Worm (Caenorhabditis elegans) whole organism, early embryonic: ENCODE results near the gene cox-6A.

Experiments
- B0310.2 ChIP-seq: sonication (generic microtip); optimal IDR thresholded peaks from 2 replicates; lab custom pipeline; 2016; ENCODE audit warnings: mild to moderate bottlenecking, missing genetic modification characterization, missing compliant biosample characterization
- F13C5.2 ChIP-seq: sonication (generic microtip); optimal IDR thresholded peaks from 2 replicates; lab custom pipeline; 2017; ENCODE audit warnings: mild to moderate bottlenecking, missing genetic modification characterization, inconsistent platforms, missing compliant biosample characterization
- aly-1 ChIP-seq: sonication (generic microtip); optimal IDR thresholded peaks from 2 replicates; lab custom pipeline; 2016; ENCODE audit warnings: missing genetic modification characterization, missing compliant biosample characterization
- ama-1 ChIP-seq: fragments of 150-350 bp; optimal IDR thresholded peaks from 2 replicates; lab custom pipeline; 2014
- ceh-13 ChIP-seq: fragments of 200-800 bp; sonication (Bioruptor generic); optimal IDR thresholded peaks from 2 replicates; lab custom pipeline; 2018; ENCODE audit warnings: mild to moderate bottlenecking, missing genetic modification characterization, missing compliant biosample characterization
- ceh-36 ChIP-seq: sonication (generic microtip); optimal IDR thresholded peaks from 2 replicates; lab custom pipeline; 2016; ENCODE audit warnings: missing genetic modification characterization, inconsistent platforms, missing compliant biosample characterization
- ets-7 ChIP-seq: sonication (generic microtip); optimal IDR thresholded peaks from 2 replicates; lab custom pipeline; 2016; ENCODE audit warnings: missing genotype, missing genetic modification characterization, missing compliant biosample characterization
- flt-1 ChIP-seq: fragments of 200-800 bp; sonication (Bioruptor generic); IDR thresholded peaks from 2 replicates; pipeline ENCODE4 v1.3.6; 2022; ENCODE audit warnings: missing genetic modification characterization, missing compliant biosample characterization
- hmbx-1 ChIP-seq: sonication (generic microtip); optimal IDR thresholded peaks from 2 replicates; lab custom pipeline; 2016; ENCODE audit warnings: mild to moderate bottlenecking, missing genetic modification characterization, missing compliant biosample characterization
- hmg-4 ChIP-seq: fragments of 200-800 bp; sonication (Bioruptor generic); optimal IDR thresholded peaks from 2 replicates; lab custom pipeline; 2018; ENCODE audit warnings: mild to moderate bottlenecking, missing genetic modification characterization, missing compliant biosample characterization
- hnd-1 ChIP-seq: sonication (generic microtip); optimal IDR thresholded peaks from 2 replicates; lab custom pipeline; 2016; ENCODE audit warnings: missing genetic modification characterization, missing compliant biosample characterization
- pes-1 ChIP-seq: fragments of 200-800 bp; sonication (Bioruptor generic); IDR thresholded peaks from 2 replicates; pipeline ENCODE4 v1.3.6; 2022; ENCODE audit warnings: missing genetic modification reagents, missing genetic modification characterization, missing compliant biosample characterization
- scrt-1 ChIP-seq: fragments of 200-800 bp; sonication (Bioruptor generic); IDR thresholded peaks from 2 replicates; pipeline ENCODE4 v1.3.6; 2022; ENCODE audit warnings: missing genetic modification characterization, missing compliant biosample characterization
- sea-1 ChIP-seq: fragments of 200-800 bp; sonication (Bioruptor generic); conservative IDR thresholded peaks from 2 replicates; pipeline ENCODE4 v1.3.6; 2022; ENCODE audit warnings: missing genetic modification characterization, missing compliant biosample characterization
- tbx-11 ChIP-seq: fragments of 200-800 bp; sonication (Bioruptor generic); IDR thresholded peaks from 2 replicates; pipeline ENCODE4 v1.3.6; 2022; ENCODE audit warnings: missing genetic modification characterization, missing compliant biosample characterization
- tbx-37 ChIP-seq: fragments of 200-800 bp; sonication (Bioruptor generic); conservative IDR thresholded peaks from 2 replicates; pipeline ENCODE4 v1.3.6; 2022; ENCODE audit warnings: missing genetic modification reagents, missing genetic modification characterization, missing compliant biosample characterization
- tra-4 ChIP-seq: sonication (generic microtip); optimal IDR thresholded peaks from 2 replicates; lab custom pipeline; 2017; ENCODE audit warnings: missing genetic modification characterization, missing compliant biosample characterization

The cox-6A gene

ce11 chrIII:5077150-5077814, 4.2 kb upstream of the cox-6A start, which contains the start of gene alh-1:
alh-1 (plus strand) TSS chrIII:5077764.
- no peak for TF ChIP-seq sea-1 (GFP tag; lab: Robert Waterston, UW)
- TF ChIP-seq tra-4 (tag; lab: Kevin White, UChicago) = no peak
- TF ChIP-seq tbx-37 = no peak

ce11 chrIII:5078062-5078461, 3.5 kb upstream of the cox-6A start:
- TF ChIP-seq hmbx-1 (tag; lab: Kevin White, UChicago) = no peak
- no peak for TF ChIP-seq aly-1 (tag; lab: Kevin White, UChicago)
- no peak for TF ChIP-seq pes-1 (GFP tag; lab: Robert Waterston, UW)
- TF ChIP-seq ceh-36 (tag; lab: Kevin White, UChicago) = no peak
- TF ChIP-seq B0310.2 (tag; lab: Kevin White, UChicago) = no peak
- no peak for TF ChIP-seq flt-1
- no peak for TF ChIP-seq ceh-13 (GFP tag; lab: Kevin White, UChicago)
- no peak for TF ChIP-seq hnd-1 (tag; lab: Kevin White, UChicago)
- no peak for TF ChIP-seq tbx-11 (GFP tag; lab: Robert Waterston, UW)
- no peak for TF ChIP-seq ama-1 (lab: Kevin White, UChicago)
- TF ChIP-seq tra-4 (tag; lab: Kevin White, UChicago) = no peak

- no peak for TF ChIP-seq aly-1 (tag; lab: Kevin White, UChicago)
- TF ChIP-seq hmbx-1 (tag; lab: Kevin White, UChicago) = no peak
- TF ChIP-seq scrt-1 (GFP tag; lab: Robert Waterston, UW) = peak; percentile 79
- TF ChIP-seq ama-1 (lab: Kevin White, UChicago) = no peak
- peak; percentile 53 for TF ChIP-seq tra-4 (tag; lab: Kevin White, UChicago)
- TF ChIP-seq tbx-37 = peak; percentile 65
- TF ChIP-seq sea-1 (GFP tag; lab: Robert Waterston, UW) = peak; percentile 90
- peak; percentile 65 for TF ChIP-seq hnd-1 (tag; lab: Kevin White, UChicago)
- peak; percentile 74 for TF ChIP-seq B0310.2 (tag; lab: Kevin White, UChicago)
- peak; percentile 75 for TF ChIP-seq flt-1
- TF ChIP-seq F13C5.2 (tag; lab: Kevin White, UChicago) = peak; percentile 70
- peak; percentile 85 for TF ChIP-seq pes-1 (GFP tag; lab: Robert Waterston, UW)
- TF ChIP-seq ets-7 = peak; percentile 70
- peak; percentile 84 for TF ChIP-seq hmg-4 (GFP tag; lab: Kevin White, UChicago)
- TF ChIP-seq ceh-13 (GFP tag; lab: Kevin White, UChicago) = peak; percentile 24
- TF ChIP-seq ceh-36 (tag; lab: Kevin White, UChicago) = peak; percentile 81
- peak; percentile 82 for TF ChIP-seq tbx-11 (GFP tag; lab: Robert Waterston, UW)
Observed at ce11 chrIII:5080700-5081572, 588 bp upstream of the cox-6A start.

DNA sequence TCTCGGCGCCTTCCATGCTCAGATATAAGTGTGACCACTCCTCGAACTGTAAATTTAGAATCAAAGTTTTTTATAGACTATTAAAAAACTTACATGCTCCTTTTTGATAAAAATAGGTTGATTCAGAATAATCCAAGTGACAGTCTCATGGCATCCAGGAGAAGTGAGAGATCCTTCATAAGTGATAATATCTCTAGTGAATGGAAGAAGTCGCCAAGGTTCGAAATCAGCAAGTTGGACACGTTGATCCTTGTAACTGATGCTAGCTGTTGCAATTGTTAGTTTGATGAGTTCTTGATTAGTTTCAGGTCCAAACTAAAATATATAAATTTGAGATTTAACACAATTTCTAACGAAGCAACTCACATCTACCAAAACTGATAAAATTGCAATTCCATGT, 1.8 kb downstream of the cox-6A start:
- no peak for TF ChIP-seq ceh-36 (tag; lab: Kevin White, UChicago)
- no peak for TF ChIP-seq tbx-37
- TF ChIP-seq B0310.2 (tag; lab: Kevin White, UChicago) = no peak
- no peak for TF ChIP-seq pes-1 (GFP tag; lab: Robert Waterston, UW)
- TF ChIP-seq hnd-1 (tag; lab: Kevin White, UChicago) = no peak
- no peak for TF ChIP-seq hmbx-1 (tag; lab: Kevin White, UChicago)
- TF ChIP-seq tra-4 (tag; lab: Kevin White, UChicago) = no peak
- TF ChIP-seq scrt-1 (GFP tag; lab: Robert Waterston, UW) = no peak
- TF ChIP-seq flt-1 = no peak
- no peak for TF ChIP-seq aly-1 (tag; lab: Kevin White, UChicago)
- no peak for TF ChIP-seq F13C5.2 (tag; lab: Kevin White, UChicago)
- no peak for TF ChIP-seq ama-1 (lab: Kevin White, UChicago)
- TF ChIP-seq ets-7 = no peak
- no peak for TF ChIP-seq ceh-13 (GFP tag; lab: Kevin White, UChicago)
- no peak for TF ChIP-seq hmg-4 (GFP tag; lab: Kevin White, UChicago)
- TF ChIP-seq tbx-11 (GFP tag; lab: Robert Waterston, UW) = no peak
- no peak for TF ChIP-seq sea-1 (GFP tag; lab: Robert Waterston, UW)

ce11 chrIII:5085529-5085928, 4.0 kb downstream of the cox-6A start, which contains the start of gene cah-1:
cah-1 (minus strand) TSS chrIII:5085629.
- no peak for TF ChIP-seq scrt-1 (GFP tag; lab: Robert Waterston, UW)
- TF ChIP-seq ceh-13 (GFP tag; lab: Kevin White, UChicago) = no peak
- TF ChIP-seq ama-1 (lab: Kevin White, UChicago) = no peak
- TF ChIP-seq hmg-4 (GFP tag; lab: Kevin White, UChicago) = no peak
- no peak for TF ChIP-seq pes-1 (GFP tag; lab: Robert Waterston, UW)
- no peak for TF ChIP-seq sea-1 (GFP tag; lab: Robert Waterston, UW)
- TF ChIP-seq hnd-1 (tag; lab: Kevin White, UChicago) = no peak
- TF ChIP-seq ets-7 = no peak
- no peak for TF ChIP-seq hmbx-1 (tag; lab: Kevin White, UChicago)
- TF ChIP-seq ceh-36 (tag; lab: Kevin White, UChicago) = no peak
- no peak for TF ChIP-seq B0310.2 (tag; lab: Kevin White, UChicago)

DNA sequence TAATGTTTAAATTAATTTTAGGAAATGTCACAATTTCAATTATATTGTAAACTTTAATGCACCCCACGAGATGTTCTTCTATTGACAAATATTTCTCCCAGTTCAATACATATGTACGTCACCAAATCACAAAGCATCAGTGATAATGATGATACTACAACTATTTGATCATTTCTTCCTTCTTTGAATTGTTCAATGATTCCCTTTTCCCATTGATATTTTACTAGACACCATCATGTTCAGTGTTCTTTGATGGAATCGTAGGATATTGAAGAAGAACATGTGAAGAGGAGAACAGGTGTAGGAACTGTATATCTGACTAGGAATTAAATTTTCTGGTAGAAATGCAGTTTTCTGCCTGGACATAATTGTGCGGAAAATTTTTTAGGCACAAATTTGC, 8.0 kb downstream of the cox-6A start:
- no peak for TF ChIP-seq flt-1
- no peak for TF ChIP-seq hmbx-1 (tag; lab: Kevin White, UChicago)
- TF ChIP-seq hnd-1 (tag; lab: Kevin White, UChicago) = no peak
- TF ChIP-seq tbx-11 (GFP tag; lab: Robert Waterston, UW) = no peak
- TF ChIP-seq B0310.2 (tag; lab: Kevin White, UChicago) = no peak
- no peak for TF ChIP-seq hmg-4 (GFP tag; lab: Kevin White, UChicago)
- no peak for TF ChIP-seq sea-1 (GFP tag; lab: Robert Waterston, UW)
- no peak for TF ChIP-seq tbx-37
- no peak for TF ChIP-seq ets-7
- no peak for TF ChIP-seq ceh-13 (GFP tag; lab: Kevin White, UChicago)
- no peak for TF ChIP-seq pes-1 (GFP tag; lab: Robert Waterston, UW)
- no peak for TF ChIP-seq F13C5.2 (tag; lab: Kevin White, UChicago)
- no peak for TF ChIP-seq tra-4 (tag; lab: Kevin White, UChicago)
- TF ChIP-seq ceh-36 (tag; lab: Kevin White, UChicago) = no peak
- no peak for TF ChIP-seq ama-1 (lab: Kevin White, UChicago)
- TF ChIP-seq scrt-1 (GFP tag; lab: Robert Waterston, UW) = no peak
- no peak for TF ChIP-seq aly-1 (tag; lab: Kevin White, UChicago)
